Fruit fly (Drosophila melanogaster): ENCODE data around the gene CG13407.

- TF ChIP-seq psq (optimal IDR thresholded peaks at IDR 0.05) (no peak), usp (GFP tag; optimal IDR thresholded peaks at IDR 0.05) (no peak), EcR (GFP tag; optimal IDR thresholded peaks at IDR 0.05) (no peak), pan (optimal IDR thresholded peaks at IDR 0.05) (no peak)
Measured at dm6 chr3R:22136967-22137516, 33.8 kb downstream of the CG13407 start.
